Worm (Caenorhabditis elegans) whole organism, L4 larva: ENCODE results near the gene C03F11.4.

ENCODE experiments used
- F37D6.2 ChIP-seq: sonication (generic microtip); optimal IDR thresholded peaks from 2 replicates; lab custom pipeline; 2016; ENCODE audit warnings: mild to moderate bottlenecking, missing genetic modification characterization, missing compliant biosample characterization
- T20F7.1 ChIP-seq: fragments of 200-800 bp; sonication (Bioruptor generic); optimal IDR thresholded peaks from 2 replicates; lab custom pipeline; 2018; ENCODE audit warnings: mild to moderate bottlenecking, missing genetic modification characterization, missing compliant biosample characterization
- Y5F2A.4 ChIP-seq: fragments of 200-800 bp; sonication (Bioruptor generic); optimal IDR thresholded peaks from 2 replicates; lab custom pipeline; 2018; ENCODE audit warnings: mild to moderate bottlenecking, missing genetic modification characterization, missing compliant biosample characterization
- Y75B8A.6 ChIP-seq: fragments of 200-800 bp; sonication (Bioruptor generic); IDR thresholded peaks from 2 replicates; pipeline ENCODE4 v1.3.6; 2022; ENCODE audit warnings: missing genetic modification reagents, missing genetic modification characterization, missing compliant biosample characterization
- ZK337.2 ChIP-seq: fragments of 200-800 bp; sonication (Bioruptor generic); IDR thresholded peaks from 2 replicates; pipeline ENCODE4 v1.3.6; 2022; ENCODE audit warnings: missing genetic modification reagents, missing genetic modification characterization, missing compliant biosample characterization
- aha-1 ChIP-seq: fragments of 150-350 bp; peaks from one replicate; lab custom pipeline; 2014; ENCODE audit warnings: missing biosample characterization, missing genetic modification characterization
- ama-1 ChIP-seq: fragments of 150-350 bp; optimal IDR thresholded peaks from 2 replicates; lab custom pipeline; 2014; ENCODE audit warnings: inconsistent platforms, mixed read lengths
- arid-1 ChIP-seq: fragments of 200-800 bp; sonication (Bioruptor generic); conservative IDR thresholded peaks from 2 replicates; pipeline ENCODE4 v1.3.6; 2022; ENCODE audit warnings: missing genetic modification reagents, missing genetic modification characterization, missing compliant biosample characterization
- ceh-32 ChIP-seq: sonication (generic microtip); optimal IDR thresholded peaks from 2 replicates; lab custom pipeline; 2016; ENCODE audit warnings: mild to moderate bottlenecking, missing genetic modification characterization, missing compliant biosample characterization; ENCODE audit not compliant: poor library complexity
- daf-16 ChIP-seq, 3 experiments: sonication (generic microtip); optimal IDR thresholded peaks; 2 replicates each; lab custom pipeline; 2016 to 2017; ENCODE audit warnings: missing genetic modification characterization in 3 of 3, missing genetic modification reagents in 3 of 3, mild to moderate bottlenecking in 2 of 3, missing compliant biosample characterization in 2 of 3, missing biosample characterization in 1 of 3, moderate library complexity in 1 of 3
- dmd-9 ChIP-seq: fragments of 200-800 bp; sonication (Bioruptor generic); IDR thresholded peaks from 2 replicates; pipeline ENCODE4 v1.3.6; 2022; ENCODE audit warnings: missing genetic modification reagents, missing genetic modification characterization, missing compliant biosample characterization
- dpl-1 ChIP-seq: fragments of 150-350 bp; optimal IDR thresholded peaks from 2 replicates; lab custom pipeline; 2014; ENCODE audit warnings: missing biosample characterization, missing genetic modification reagents, missing genetic modification characterization
- egl-27 ChIP-seq: sonication (generic microtip); optimal IDR thresholded peaks from 3 replicates; lab custom pipeline; 2017; ENCODE audit warnings: missing biosample characterization, missing genetic modification reagents, missing genetic modification characterization
- egl-43 ChIP-seq: fragments of 200-800 bp; sonication (Bioruptor generic); IDR thresholded peaks from 2 replicates; pipeline ENCODE4 v1.3.6; 2022; ENCODE audit warnings: missing genetic modification reagents, missing genetic modification characterization, missing compliant biosample characterization
- fkh-10 ChIP-seq: fragments of 150-350 bp; optimal IDR thresholded peaks from 2 replicates; lab custom pipeline; 2014; ENCODE audit warnings: missing biosample characterization, missing genetic modification reagents, missing genetic modification characterization
- gei-8 ChIP-seq: fragments of 200-800 bp; sonication (Bioruptor generic); optimal IDR thresholded peaks from 2 replicates; lab custom pipeline; 2018; ENCODE audit warnings: mild to moderate bottlenecking, missing genetic modification characterization, missing compliant biosample characterization
- hif-1 ChIP-seq, 2 experiments: sonication (generic microtip); optimal IDR thresholded peaks; 2 replicates each; lab custom pipeline; 2016 to 2017; ENCODE audit warnings: missing compliant biosample characterization in 2 of 2, missing genetic modification characterization in 2 of 2, missing genetic modification reagents in 2 of 2, missing genotype in 2 of 2, mild to moderate bottlenecking in 1 of 2
- lim-7 ChIP-seq: fragments of 200-800 bp; sonication (Bioruptor generic); IDR thresholded peaks from 2 replicates; pipeline ENCODE4 v1.3.6; 2022; ENCODE audit warnings: missing genetic modification characterization, missing compliant biosample characterization
- lin-15B ChIP-seq: fragments of 150-350 bp; sonication (generic microtip); optimal IDR thresholded peaks from 3 replicates; lab custom pipeline; 2014; ENCODE audit warnings: missing biosample characterization, missing genetic modification characterization
- lin-38 ChIP-seq: fragments of 200-800 bp; sonication (Bioruptor generic); IDR thresholded peaks from 2 replicates; pipeline ENCODE4 v1.3.6; 2022; ENCODE audit warnings: missing genetic modification reagents, missing genetic modification characterization, missing compliant biosample characterization
- lsy-2 ChIP-seq, 2 experiments: fragments of 150-350 bp in 1 of 2; sonication (generic microtip) in 1 of 2; optimal IDR thresholded peaks; 2 replicates each; lab custom pipeline; 2014 to 2017; ENCODE audit warnings: missing biosample characterization in 2 of 2, missing genetic modification characterization in 2 of 2
- madf-5 ChIP-seq, 2 experiments: fragments of 200-800 bp; sonication (Bioruptor generic); IDR thresholded peaks; 2 replicates each; pipeline ENCODE4 v1.3.6; 2022; ENCODE audit warnings: missing compliant biosample characterization in 2 of 2, missing genetic modification characterization in 2 of 2
- mxl-2 ChIP-seq: fragments of 200-800 bp; sonication (Bioruptor generic); conservative IDR thresholded peaks from 2 replicates; pipeline ENCODE4 v1.3.6; 2022; ENCODE audit warnings: missing genetic modification reagents, missing genetic modification characterization, missing compliant biosample characterization
- nhr-11 ChIP-seq: fragments of 150-350 bp; optimal IDR thresholded peaks from 2 replicates; lab custom pipeline; 2014; ENCODE audit warnings: missing biosample characterization, missing genetic modification characterization
- nhr-237 ChIP-seq: sonication (generic microtip); optimal IDR thresholded peaks from 2 replicates; lab custom pipeline; 2017; ENCODE audit warnings: missing biosample characterization, missing genetic modification characterization
- nhr-25 ChIP-seq: sonication (generic microtip); optimal IDR thresholded peaks from 2 replicates; lab custom pipeline; 2017; ENCODE audit warnings: missing genetic modification characterization, mild to moderate bottlenecking, missing compliant biosample characterization, antibody characterized with exemption, moderate library complexity, borderline replicate concordance; ENCODE audit not compliant: insufficient read depth
- nhr-28 ChIP-seq: fragments of 150-350 bp; optimal IDR thresholded peaks from 2 replicates; lab custom pipeline; 2014; ENCODE audit warnings: missing biosample characterization, missing genetic modification characterization
- nhr-48 ChIP-seq: sonication (generic microtip); optimal IDR thresholded peaks from 2 replicates; lab custom pipeline; 2016; ENCODE audit warnings: mild to moderate bottlenecking, missing genetic modification characterization, missing compliant biosample characterization
- nhr-77 ChIP-seq: fragments of 150-350 bp; optimal IDR thresholded peaks from 2 replicates; lab custom pipeline; 2014; ENCODE audit warnings: missing biosample characterization, missing genetic modification characterization
- pqm-1 ChIP-seq: sonication (generic microtip); optimal IDR thresholded peaks from 2 replicates; lab custom pipeline; 2017; ENCODE audit warnings: missing biosample characterization, missing genetic modification characterization
- sdz-12 ChIP-seq: fragments of 200-800 bp; sonication (Bioruptor generic); optimal IDR thresholded peaks from 2 replicates; lab custom pipeline; 2018; ENCODE audit warnings: mild to moderate bottlenecking, missing genetic modification characterization, missing compliant biosample characterization
- set-16 ChIP-seq: fragments of 200-800 bp; sonication (Bioruptor generic); IDR thresholded peaks from 2 replicates; pipeline ENCODE4 v1.3.6; 2022; ENCODE audit warnings: missing genetic modification reagents, missing genetic modification characterization, missing compliant biosample characterization
- skn-1 ChIP-seq: fragments of 150-350 bp; optimal IDR thresholded peaks from 2 replicates; lab custom pipeline; 2014; ENCODE audit warnings: missing biosample characterization, missing genetic modification characterization
- tag-97 ChIP-seq: fragments of 200-800 bp; sonication (Bioruptor generic); IDR thresholded peaks from 2 replicates; pipeline ENCODE4 v1.3.6; 2022; ENCODE audit warnings: missing genetic modification characterization, missing compliant biosample characterization
- unc-39 ChIP-seq: sonication (generic microtip); optimal IDR thresholded peaks from 2 replicates; lab custom pipeline; 2017; ENCODE audit warnings: missing biosample characterization, missing genetic modification characterization
- unc-62 ChIP-seq, 3 experiments: fragments of 150-350 bp in 1 of 3; sonication (generic microtip); optimal IDR thresholded peaks in 2 of 3; peaks in 1 of 3; 1 replicate in 1 of 3; 2 replicates in 2 of 3; lab custom pipeline; 2014 to 2017; ENCODE audit warnings: missing biosample characterization in 3 of 3, missing genetic modification characterization in 3 of 3, missing genetic modification reagents in 3 of 3, missing genotype in 1 of 3
- zip-2 ChIP-seq: fragments of 150-350 bp; optimal IDR thresholded peaks from 2 replicates; lab custom pipeline; 2014; ENCODE audit warnings: missing biosample characterization, missing genetic modification characterization

C03F11.4 gene

ce11 chrX:5400524-5400923 is 5.7 kb downstream of the C03F11.4 start, which contains the start of gene scav-1 (continued):
- TF ChIP-seq egl-27 (tag; lab: Kevin White, UChicago) (no peak), mxl-2 (GFP tag; lab: Robert Waterston, UW) (no peak)

ce11 chrX:5397300-5397699 is 8.9 kb downstream of the C03F11.4 start, which contains the start of gene C03F11.2:
Gene C03F11.2, minus strand, starts transcription at chrX:5397400.
- peak; percentile 38 for TF ChIP-seq nhr-28 (tag; lab: Kevin White, UChicago)
- no peak for TF ChIP-seq daf-16 (GFP tag; optimal IDR thresholded peaks at IDR 0.05; lab: Kevin White, UChicago)
- TF ChIP-seq daf-16 (tag; optimal IDR thresholded peaks at IDR 0.05; lab: Kevin White, UChicago) = peak; percentile 14
- TF ChIP-seq lin-38 (GFP tag; lab: Robert Waterston, UW) = no peak
- peak; percentile 38 for TF ChIP-seq pqm-1

ce11 chrX:5387629-5388028 is 18.6 kb downstream of the C03F11.4 start:
- TF ChIP-seq T20F7.1 (GFP tag; lab: Kevin White, UChicago) = no peak
- no peak for TF ChIP-seq ZK337.2 (GFP tag; lab: Robert Waterston, UW)
- TF ChIP-seq gei-8 (GFP tag; lab: Kevin White, UChicago) = no peak
- TF ChIP-seq egl-43 (GFP tag; lab: Robert Waterston, UW) = no peak
- no peak for TF ChIP-seq nhr-237 (tag; lab: Kevin White, UChicago)
- no peak for TF ChIP-seq skn-1
- no peak for TF ChIP-seq arid-1
- no peak for TF ChIP-seq tag-97 (GFP tag; lab: Robert Waterston, UW)
- TF ChIP-seq nhr-25 (tag; lab: Kevin White, UChicago) = no peak
- TF ChIP-seq fkh-10 (GFP tag; lab: Kevin White, UChicago) = no peak
- no peak for TF ChIP-seq zip-2 (tag; lab: Kevin White, UChicago)
- TF ChIP-seq lsy-2 (tag; optimal IDR thresholded peaks at IDR 0.05; lab: Kevin White, UChicago) = no peak
- TF ChIP-seq nhr-48 = no peak
- no peak for TF ChIP-seq mxl-2 (GFP tag; lab: Robert Waterston, UW)
- no peak for TF ChIP-seq lin-15B (tag; lab: Kevin White, UChicago)
- no peak for TF ChIP-seq dpl-1 (GFP tag; lab: Kevin White, UChicago)
- no peak for TF ChIP-seq ceh-32 (tag; lab: Kevin White, UChicago)
- TF ChIP-seq ama-1 (lab: Kevin White, UChicago) = no peak
- no peak for TF ChIP-seq sdz-12 (GFP tag; lab: Kevin White, UChicago)

- TF ChIP-seq nhr-77 (no peak), aha-1 (tag; lab: Kevin White, UChicago) (peak; percentile 15)
Measured at ce11 chrX:5386558-5386957, 19.7 kb downstream of the C03F11.4 start, which contains the start of gene kcnl-3. Gene kcnl-3, plus strand, starts transcription at chrX:5386858.

DNA sequence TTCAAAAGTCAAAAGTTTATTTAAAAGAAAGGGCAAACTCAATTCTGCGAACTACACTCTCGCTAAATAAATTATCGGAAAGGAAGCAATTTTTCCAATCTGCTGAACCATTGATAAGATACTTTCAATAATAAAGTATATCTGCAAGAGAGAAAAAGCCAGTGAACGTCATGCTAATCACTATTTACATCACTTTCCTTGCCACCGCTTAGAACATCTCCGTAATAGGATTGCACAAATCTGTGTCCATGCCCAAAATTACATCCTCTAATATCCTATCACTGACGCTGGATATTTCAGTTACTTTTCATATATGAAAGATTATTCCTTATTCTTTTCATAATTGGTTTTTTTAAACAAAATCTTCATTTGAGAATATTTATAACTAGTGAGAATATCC is 23.5 kb downstream of the C03F11.4 start:
- TF ChIP-seq unc-62 (GFP tag; optimal IDR thresholded peaks at IDR 0.05 in 1 of 2; lab: Kevin White, UChicago) (peak in 1 of 2 experiments; percentile 87), unc-62 (tag; optimal IDR thresholded peaks at IDR 0.05; lab: Kevin White, UChicago) (no peak), F37D6.2 (tag; lab: Kevin White, UChicago) (no peak)

DNA sequence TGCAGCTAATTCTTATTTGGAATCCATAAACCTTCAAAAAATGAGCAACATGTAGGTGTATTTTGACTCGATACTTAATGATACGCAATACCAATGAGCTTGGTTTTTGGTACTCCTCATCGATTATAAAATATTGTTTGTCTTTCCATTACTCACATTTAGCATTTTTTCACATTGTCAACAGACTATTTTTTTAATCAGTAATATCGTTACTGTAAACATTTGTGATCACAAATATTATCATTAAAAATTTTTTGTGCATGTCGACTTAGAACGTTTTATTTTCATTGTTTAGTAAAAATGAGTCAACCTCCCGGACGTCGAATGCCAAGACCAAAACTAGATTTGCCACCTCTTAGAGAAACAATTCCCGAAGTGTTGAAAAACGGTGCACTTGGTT is 28.9 kb downstream of the C03F11.4 start, which contains the start of gene sek-5:
Gene sek-5, plus strand, starts transcription at position 301 of the 400 bp plus-strand sequence.
- no peak for TF ChIP-seq Y5F2A.4 (GFP tag; lab: Kevin White, UChicago)
- TF ChIP-seq ceh-32 (tag; lab: Kevin White, UChicago) = no peak
- no peak for TF ChIP-seq Y75B8A.6 (GFP tag; lab: Robert Waterston, UW)
- TF ChIP-seq dmd-9 (GFP tag; lab: Robert Waterston, UW) = no peak
- no peak for TF ChIP-seq nhr-11
- no peak for TF ChIP-seq madf-5 (GFP tag; IDR thresholded peaks at IDR 0.05; lab: Robert Waterston, UW)
- no peak for TF ChIP-seq hif-1 (tag; optimal IDR thresholded peaks at IDR 0.05; lab: Kevin White, UChicago)
- no peak for TF ChIP-seq nhr-237 (tag; lab: Kevin White, UChicago)
- no peak for TF ChIP-seq set-16 (GFP tag; lab: Robert Waterston, UW)
- no peak for TF ChIP-seq lim-7 (GFP tag; lab: Robert Waterston, UW)
- TF ChIP-seq zip-2 (tag; lab: Kevin White, UChicago) = no peak
- TF ChIP-seq aha-1 (tag; lab: Kevin White, UChicago) = no peak
- TF ChIP-seq unc-39 = no peak
- TF ChIP-seq, all 104 proteins: peak for 0
